Fruit fly (Drosophila melanogaster): ENCODE measurements around the gene RpS5a.

The RpS5a gene

DNA sequence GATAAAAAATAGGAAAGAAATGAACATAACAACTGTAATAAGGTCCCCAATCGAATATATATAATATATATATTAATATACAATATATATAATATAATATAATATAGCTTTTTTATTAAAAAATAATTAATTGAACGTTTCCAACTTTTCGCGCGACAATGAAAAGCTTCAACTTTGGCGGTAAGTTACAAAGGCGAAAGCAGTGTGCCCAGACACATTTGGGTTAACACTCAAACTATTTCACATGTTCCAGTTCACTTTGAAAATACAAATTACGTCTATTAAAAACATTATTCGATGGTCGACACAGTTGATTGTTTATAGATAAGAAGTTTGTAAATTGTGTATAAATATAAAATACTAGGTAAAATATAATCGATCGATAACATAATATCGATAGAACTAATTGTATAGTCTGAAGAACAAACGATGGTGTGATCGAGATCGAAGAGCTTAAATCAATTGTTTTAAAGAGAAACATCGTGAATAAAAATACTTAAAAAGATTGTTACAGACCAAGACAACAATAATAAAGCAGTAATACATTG is 41.8 kb downstream of the RpS5a start (continued):
- TF ChIP-seq stc (GFP tag; IDR thresholded peaks at IDR 0.05) = no peak
- no peak for TF ChIP-seq pnt (GFP tag; optimal IDR thresholded peaks at IDR 0.05)
- TF ChIP-seq amos (GFP tag; IDR thresholded peaks at IDR 0.05; ENCODE audit: partially characterized antibody) = peak; percentile 56; the same call in 1 of the 2 replicates
- no peak for TF ChIP-seq eve (GFP tag; optimal IDR thresholded peaks at IDR 0.05)
- no peak for TF ChIP-seq Rx (GFP tag; IDR thresholded peaks at IDR 0.05)
- peak; percentile 9 for TF ChIP-seq Med (GFP tag)

DNA sequence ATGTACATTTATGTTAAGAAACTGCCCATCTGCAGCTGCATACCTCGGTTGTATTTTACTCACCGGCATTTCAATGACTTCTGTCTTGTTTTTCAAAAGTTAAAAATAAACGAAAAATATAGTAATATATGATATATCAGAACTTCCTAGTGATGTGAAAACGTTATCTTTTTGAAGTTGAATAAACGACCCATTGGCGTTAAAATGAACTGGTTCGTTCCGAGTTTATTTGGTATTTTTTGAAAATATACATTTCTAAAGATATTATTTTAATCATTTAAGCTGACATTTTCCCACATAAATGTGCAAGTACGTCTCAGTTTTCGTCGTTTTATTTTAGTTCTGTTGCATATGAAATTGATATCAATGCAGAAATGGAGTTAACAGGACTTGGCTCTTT is 42.4 kb downstream of the RpS5a start, which contains the start of gene Arpc3B:
Arpc3B (minus strand) TSS at position 146 of the 400 bp plus-strand sequence.
- TF ChIP-seq NC2α (GFP tag; optimal IDR thresholded peaks at IDR 0.05) (no peak), sob (GFP tag; IDR thresholded peaks at IDR 0.05) (no peak), knrl (GFP tag; IDR thresholded peaks at IDR 0.05; ENCODE audit: partially characterized antibody) (peak; percentile 5; the same call in 1 of the 3 replicates), BEAF-32 (GFP tag; optimal IDR thresholded peaks at IDR 0.05) (peak; percentile 9), lbe (GFP tag; optimal IDR thresholded peaks at IDR 0.05) (no peak), CG15514 (GFP tag; optimal IDR thresholded peaks at IDR 0.05) (peak; percentile 98), sr (GFP tag; IDR thresholded peaks at IDR 0.05) (no peak), Kr (GFP tag; optimal IDR thresholded peaks at IDR 0.05) (no peak)

DNA sequence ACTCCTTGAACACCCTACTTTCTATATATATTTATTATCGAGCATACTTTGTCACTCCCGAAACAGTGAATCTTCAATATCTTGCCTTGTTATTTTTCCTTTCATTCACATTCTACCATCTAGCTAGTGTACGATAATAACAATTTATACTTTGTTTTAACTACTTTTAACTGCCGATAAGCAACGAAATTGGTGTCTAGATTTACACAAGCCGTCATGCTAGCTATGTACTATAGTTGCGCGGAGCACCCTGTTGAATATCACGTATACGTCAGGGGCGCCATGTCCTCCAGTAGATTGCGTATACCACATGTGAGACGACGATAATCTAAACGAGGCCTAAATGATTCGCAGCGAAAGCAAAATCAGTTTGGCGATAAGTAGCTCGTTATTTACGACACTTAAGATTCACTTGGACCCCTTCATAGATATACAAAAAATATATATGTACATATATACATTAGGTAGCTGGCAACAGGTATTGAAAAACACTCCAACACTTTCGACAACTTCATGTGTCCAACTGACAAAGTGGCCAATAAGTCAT is 54.1 kb downstream of the RpS5a start:
- TF ChIP-seq lab (GFP tag; optimal IDR thresholded peaks at IDR 0.05) (peak; percentile 31), D19A (tag; optimal IDR thresholded peaks at IDR 0.05) (peak; percentile 44), grn (GFP tag; optimal IDR thresholded peaks at IDR 0.05) (peak; percentile 55), hkb (optimal IDR thresholded peaks at IDR 0.05) (no peak), hkb (GFP tag; IDR thresholded peaks at IDR 0.05) (no peak), CG4282 (GFP tag; optimal IDR thresholded peaks at IDR 0.05) (no peak), BEAF-32 (GFP tag; optimal IDR thresholded peaks at IDR 0.05) (no peak), jigr1 (GFP tag; IDR thresholded peaks at IDR 0.05) (no peak), ttk (GFP tag; IDR thresholded peaks at IDR 0.05) (no peak), pzg (GFP tag; optimal IDR thresholded peaks at IDR 0.05) (no peak), CG34376 (GFP tag; optimal IDR thresholded peaks at IDR 0.05) (peak; percentile 44), dimm (GFP tag; IDR thresholded peaks at IDR 0.05) (no peak), CG7963 (GFP tag; IDR thresholded peaks at IDR 0.05; ENCODE audit: partially characterized antibody) (no peak), HHEX (GFP tag; optimal IDR thresholded peaks at IDR 0.05) (no peak), CG10209 (GFP tag; optimal IDR thresholded peaks at IDR 0.05) (no peak), vfl (GFP tag; optimal IDR thresholded peaks at IDR 0.05) (no peak), wor (GFP tag; IDR thresholded peaks at IDR 0.05) (no peak), CG6254 (GFP tag; optimal IDR thresholded peaks at IDR 0.05) (peak; percentile 53), CG7372 (GFP tag; IDR thresholded peaks at IDR 0.05) (0 out of 2 replicates have a peak, but pooled peaks have one; percentile 10), CG10366 (GFP tag; IDR thresholded peaks at IDR 0.05) (peak; percentile 23; the same call in 1 of the 2 replicates), sug (tag; optimal IDR thresholded peaks at IDR 0.05) (peak; percentile 73), dati (GFP tag; IDR thresholded peaks at IDR 0.05) (no peak), TFAM (GFP tag; optimal IDR thresholded peaks at IDR 0.05) (no peak), gt (GFP tag; IDR thresholded peaks at IDR 0.05) (no peak), Atf6 (GFP tag; IDR thresholded peaks at IDR 0.05) (no peak), GATAe (GFP tag; conservative IDR thresholded peaks at IDR 0.05) (0 out of 2 replicates have a peak, but pooled peaks have one; percentile 11), CG8944 (GFP tag; optimal IDR thresholded peaks at IDR 0.05) (no peak), CG9932 (GFP tag; IDR thresholded peaks at IDR 0.05) (peak; percentile 27; the same call in 1 of the 2 replicates), exex (tag; optimal IDR thresholded peaks at IDR 0.05) (peak; percentile 92), cwo (GFP tag; optimal IDR thresholded peaks at IDR 0.05) (peak; percentile 18), Opbp (GFP tag; IDR thresholded peaks at IDR 0.05; ENCODE audit: partially characterized antibody) (no peak), CG18476 (GFP tag; optimal IDR thresholded peaks at IDR 0.05) (no peak), CG2712 (tag; optimal IDR thresholded peaks at IDR 0.05) (no peak), sens (GFP tag) (peak; percentile 28)

Data from whole organism, embryonic.